Fruit fly (Drosophila melanogaster): Measurements from ENCODE around the gene CG1273.

dm6 chr3L:4293711-4294110 is 30.2 kb downstream of the CG1273 start:
- TF ChIP-seq usp (GFP tag; optimal IDR thresholded peaks at IDR 0.05) (no peak), ey (GFP tag; optimal IDR thresholded peaks at IDR 0.05) (no peak)
